Worm (Caenorhabditis elegans) whole organism, young adult: ENCODE results near the gene C25H3.15.

Experiments
- B0261.1 ChIP-seq: sonication (generic microtip); optimal IDR thresholded peaks from 2 replicates; lab custom pipeline; 2016; ENCODE audit warnings: mild to moderate bottlenecking, missing genetic modification characterization, moderate library complexity, missing compliant biosample characterization
- B0336.3 ChIP-seq: fragments of 200-800 bp; sonication (Bioruptor generic); IDR thresholded peaks from 2 replicates; pipeline ENCODE4 v1.3.6; 2022; ENCODE audit warnings: missing genetic modification characterization, missing compliant biosample characterization
- F10E7.11 ChIP-seq: sonication (generic microtip); optimal IDR thresholded peaks from 2 replicates; lab custom pipeline; 2017; ENCODE audit warnings: mild to moderate bottlenecking, missing genetic modification characterization, moderate library complexity, missing compliant biosample characterization
- F39B2.1 ChIP-seq: fragments of 200-800 bp; sonication (Bioruptor generic); IDR thresholded peaks from 2 replicates; pipeline ENCODE4 v1.3.6; 2022; ENCODE audit warnings: missing genetic modification reagents, missing genetic modification characterization, missing compliant biosample characterization
- K11D2.4 ChIP-seq: fragments of 200-800 bp; sonication (Bioruptor generic); IDR thresholded peaks from 2 replicates; pipeline ENCODE4 v1.3.6; 2022; ENCODE audit warnings: missing genetic modification reagents, missing genetic modification characterization, missing compliant biosample characterization
- T07F8.4 ChIP-seq: sonication (generic microtip); optimal IDR thresholded peaks from 2 replicates; lab custom pipeline; 2016; ENCODE audit warnings: mild to moderate bottlenecking, missing genetic modification characterization, moderate library complexity, missing compliant biosample characterization
- akir-1 ChIP-seq: fragments of 200-800 bp; sonication (Bioruptor generic); optimal IDR thresholded peaks from 2 replicates; lab custom pipeline; 2018; ENCODE audit warnings: mild to moderate bottlenecking, missing genetic modification characterization, moderate library complexity, missing compliant biosample characterization
- aptf-3 ChIP-seq: fragments of 200-800 bp; sonication (Bioruptor generic); IDR thresholded peaks from 2 replicates; pipeline ENCODE4 v1.3.6; 2022; ENCODE audit warnings: missing genetic modification characterization, missing compliant biosample characterization
- atf-7 ChIP-seq: sonication (generic microtip); optimal IDR thresholded peaks from 2 replicates; lab custom pipeline; 2017; ENCODE audit warnings: mild to moderate bottlenecking, missing genetic modification characterization, missing compliant biosample characterization
- attf-3 ChIP-seq: fragments of 200-800 bp; sonication (Bioruptor generic); conservative IDR thresholded peaks from 2 replicates; pipeline ENCODE4 v1.3.6; 2022; ENCODE audit warnings: missing genetic modification reagents, missing genetic modification characterization, missing compliant biosample characterization
- bed-2 ChIP-seq: fragments of 200-800 bp; sonication (Bioruptor generic); IDR thresholded peaks from 2 replicates; pipeline ENCODE4 v1.3.6; 2022; ENCODE audit warnings: missing genetic modification reagents, missing genetic modification characterization, missing compliant biosample characterization
- ccch-3 ChIP-seq: fragments of 200-800 bp; sonication (Bioruptor generic); optimal IDR thresholded peaks from 2 replicates; lab custom pipeline; 2018; ENCODE audit warnings: mild to moderate bottlenecking, missing genetic modification characterization, missing compliant biosample characterization
- cebp-1 ChIP-seq, 2 experiments: fragments of 200-800 bp in 1 of 2; sonication (Bioruptor generic) in 1 of 2; sonication (generic microtip) in 1 of 2; IDR thresholded peaks in 1 of 2; optimal IDR thresholded peaks in 1 of 2; 2 replicates each; pipeline versions ENCODE4 v1.3.6 to Lab custom; 2017 to 2022; ENCODE audit warnings: missing compliant biosample characterization in 2 of 2, missing genetic modification characterization in 2 of 2, mild to moderate bottlenecking in 1 of 2, missing genetic modification reagents in 1 of 2, moderate library complexity in 1 of 2
- ceh-100 ChIP-seq: fragments of 200-800 bp; sonication (Bioruptor generic); IDR thresholded peaks from 2 replicates; pipeline ENCODE4 v1.3.6; 2022; ENCODE audit warnings: missing genetic modification reagents, missing genetic modification characterization, missing compliant biosample characterization
- chd-7 ChIP-seq: sonication (generic microtip); optimal IDR thresholded peaks from 2 replicates; lab custom pipeline; 2016; ENCODE audit warnings: mild to moderate bottlenecking, missing genetic modification characterization, moderate library complexity, missing compliant biosample characterization
- die-1 ChIP-seq: sonication (generic microtip); optimal IDR thresholded peaks from 2 replicates; lab custom pipeline; 2016; ENCODE audit warnings: missing genotype, mild to moderate bottlenecking, missing genetic modification characterization, missing compliant biosample characterization
- dpff-1 ChIP-seq: sonication (generic microtip); optimal IDR thresholded peaks from 2 replicates; lab custom pipeline; 2017; ENCODE audit warnings: mild to moderate bottlenecking, missing genetic modification characterization, missing compliant biosample characterization
- dpl-1 ChIP-seq: fragments of 150-350 bp; optimal IDR thresholded peaks from 2 replicates; lab custom pipeline; 2014; ENCODE audit warnings: missing biosample characterization, missing genetic modification reagents, missing genetic modification characterization
- ets-4 ChIP-seq: fragments of 200-800 bp; sonication (Bioruptor generic); optimal IDR thresholded peaks from 2 replicates; lab custom pipeline; 2018; ENCODE audit warnings: mild to moderate bottlenecking, missing genetic modification characterization, missing compliant biosample characterization
- gei-17 ChIP-seq: fragments of 200-800 bp; sonication (Bioruptor generic); optimal IDR thresholded peaks from 2 replicates; lab custom pipeline; 2018; ENCODE audit warnings: mild to moderate bottlenecking, missing genetic modification characterization, missing compliant biosample characterization
- him-1 ChIP-seq: sonication (generic microtip); optimal IDR thresholded peaks from 2 replicates; lab custom pipeline; 2016; ENCODE audit warnings: missing genotype, missing genetic modification reagents, missing genetic modification characterization, missing compliant biosample characterization
- hlh-26 ChIP-seq: fragments of 200-800 bp; sonication (Bioruptor generic); conservative IDR thresholded peaks from 2 replicates; pipeline ENCODE4 v1.3.6; 2022; ENCODE audit warnings: missing genetic modification reagents, missing genetic modification characterization, missing compliant biosample characterization
- hmg-1.2 ChIP-seq: fragments of 200-800 bp; sonication (Bioruptor generic); IDR thresholded peaks from 2 replicates; pipeline ENCODE4 v1.3.6; 2022; ENCODE audit warnings: missing genetic modification reagents, missing genetic modification characterization, missing compliant biosample characterization
- let-526 ChIP-seq: fragments of 200-800 bp; sonication (Bioruptor generic); IDR thresholded peaks from 2 replicates; pipeline ENCODE4 v1.3.6; 2022; ENCODE audit warnings: missing genetic modification reagents, missing genetic modification characterization, missing compliant biosample characterization
- lin-40 ChIP-seq: sonication (generic microtip); optimal IDR thresholded peaks from 2 replicates; lab custom pipeline; 2016; ENCODE audit warnings: missing genetic modification characterization, mild to moderate bottlenecking, missing compliant biosample characterization, missing genotype, missing genetic modification reagents
- madf-10 ChIP-seq: sonication (generic microtip); optimal IDR thresholded peaks from 2 replicates; lab custom pipeline; 2016; ENCODE audit warnings: mild to moderate bottlenecking, missing genetic modification characterization, missing compliant biosample characterization
- madf-3 ChIP-seq: fragments of 200-800 bp; sonication (Bioruptor generic); IDR thresholded peaks from 2 replicates; pipeline ENCODE4 v1.3.6; 2022; ENCODE audit warnings: missing genetic modification reagents, missing genetic modification characterization, missing compliant biosample characterization
- madf-8 ChIP-seq: fragments of 200-800 bp; sonication (Bioruptor generic); conservative IDR thresholded peaks from 2 replicates; pipeline ENCODE4 v1.3.6; 2022; ENCODE audit warnings: missing genetic modification reagents, missing genetic modification characterization, missing compliant biosample characterization
- mcd-1 ChIP-seq: fragments of 200-800 bp; sonication (Bioruptor generic); IDR thresholded peaks from 2 replicates; pipeline ENCODE4 v1.3.6; 2022; ENCODE audit warnings: missing genetic modification reagents, missing genetic modification characterization, missing compliant biosample characterization
- mel-28 ChIP-seq: sonication (generic microtip); optimal IDR thresholded peaks from 2 replicates; lab custom pipeline; 2016; ENCODE audit warnings: borderline replicate concordance, mild to moderate bottlenecking, missing genetic modification characterization, missing compliant biosample characterization
- mxl-1 ChIP-seq: sonication (generic microtip); optimal IDR thresholded peaks from 2 replicates; lab custom pipeline; 2016; ENCODE audit warnings: missing genetic modification characterization, missing compliant biosample characterization
- nhr-120 ChIP-seq: fragments of 200-800 bp; sonication (Bioruptor generic); IDR thresholded peaks from 2 replicates; pipeline ENCODE4 v1.3.6; 2022; ENCODE audit warnings: missing genetic modification characterization, missing compliant biosample characterization
- nhr-179 ChIP-seq: sonication (generic microtip); optimal IDR thresholded peaks from 2 replicates; lab custom pipeline; 2016; ENCODE audit warnings: mild to moderate bottlenecking, missing genetic modification characterization, missing compliant biosample characterization
- nhr-27 ChIP-seq: fragments of 200-800 bp; sonication (Bioruptor generic); optimal IDR thresholded peaks from 2 replicates; lab custom pipeline; 2018; ENCODE audit warnings: mild to moderate bottlenecking, missing genetic modification characterization, moderate library complexity, missing compliant biosample characterization
- nhr-90 ChIP-seq: sonication (generic microtip); optimal IDR thresholded peaks from 2 replicates; lab custom pipeline; 2016; ENCODE audit warnings: missing genotype, mild to moderate bottlenecking, missing genetic modification characterization, missing compliant biosample characterization
- rcor-1 ChIP-seq: fragments of 200-800 bp; sonication (Bioruptor generic); IDR thresholded peaks from 2 replicates; pipeline ENCODE4 v1.3.6; 2022; ENCODE audit warnings: missing genetic modification reagents, missing genetic modification characterization, missing compliant biosample characterization
- sea-2 ChIP-seq: fragments of 200-800 bp; sonication (Bioruptor generic); IDR thresholded peaks from 2 replicates; pipeline ENCODE4 v1.3.6; 2022; ENCODE audit warnings: missing genetic modification characterization, missing compliant biosample characterization
- snpc-3.4 ChIP-seq: sonication (generic microtip); optimal IDR thresholded peaks from 2 replicates; lab custom pipeline; 2017; ENCODE audit warnings: missing genetic modification characterization, mild to moderate bottlenecking, missing compliant biosample characterization, antibody characterized with exemption, moderate library complexity, missing genotype, missing genetic modification reagents
- somi-1 ChIP-seq: fragments of 200-800 bp; sonication (Bioruptor generic); optimal IDR thresholded peaks from 2 replicates; lab custom pipeline; 2018; ENCODE audit warnings: mild to moderate bottlenecking, missing genetic modification characterization, missing compliant biosample characterization
- tbp1 ChIP-seq: fragments of 200-800 bp; sonication (Bioruptor generic); optimal IDR thresholded peaks from 2 replicates; lab custom pipeline; 2018; ENCODE audit warnings: mild to moderate bottlenecking, missing genetic modification characterization, missing compliant biosample characterization
- unc-130 ChIP-seq: sonication (generic microtip); optimal IDR thresholded peaks from 2 replicates; lab custom pipeline; 2016; ENCODE audit warnings: missing genetic modification reagents, missing genetic modification characterization, missing compliant biosample characterization
- xnd-1 ChIP-seq: sonication (generic microtip); optimal IDR thresholded peaks from 2 replicates; lab custom pipeline; 2016; ENCODE audit warnings: missing genotype, missing genetic modification reagents, missing genetic modification characterization, missing compliant biosample characterization
- zfh-2 ChIP-seq: fragments of 200-800 bp; sonication (Bioruptor generic); conservative IDR thresholded peaks from 2 replicates; pipeline ENCODE4 v1.3.6; 2022; ENCODE audit warnings: missing genetic modification reagents, missing genetic modification characterization, missing compliant biosample characterization
- ztf-18 ChIP-seq: sonication (generic microtip); optimal IDR thresholded peaks from 2 replicates; lab custom pipeline; 2016; ENCODE audit warnings: missing genotype, mild to moderate bottlenecking, missing genetic modification characterization, missing compliant biosample characterization
- ztf-6 ChIP-seq: fragments of 200-800 bp; sonication (Bioruptor generic); IDR thresholded peaks from 2 replicates; pipeline ENCODE4 v1.3.6; 2022; ENCODE audit warnings: missing genetic modification reagents, missing genetic modification characterization, missing compliant biosample characterization

C25H3.15 gene

ce11 chrII:5669580-5669979 is 4.5 kb downstream of the C25H3.15 start, which contains the start of gene C25H3.17:
Gene C25H3.17 (minus strand): TSS chrII:5669680.
- no peak for TF ChIP-seq chd-7 (tag; lab: Kevin White, UChicago)
- no peak for TF ChIP-seq cebp-1 (GFP tag; IDR thresholded peaks at IDR 0.05; lab: Robert Waterston, UW)
- TF ChIP-seq cebp-1 (tag; optimal IDR thresholded peaks at IDR 0.05; lab: Kevin White, UChicago), result no peak
- TF ChIP-seq zfh-2 (GFP tag; lab: Robert Waterston, UW), result no peak
- TF ChIP-seq F39B2.1 (GFP tag; lab: Robert Waterston, UW), result no peak
- TF ChIP-seq mxl-1 (tag; lab: Kevin White, UChicago), result no peak
- no peak for TF ChIP-seq K11D2.4 (GFP tag; lab: Robert Waterston, UW)
- no peak for TF ChIP-seq ceh-100 (GFP tag; lab: Robert Waterston, UW)
- no peak for TF ChIP-seq lin-40 (tag; lab: Kevin White, UChicago)
- TF ChIP-seq T07F8.4 (tag; lab: Kevin White, UChicago), result no peak
- no peak for TF ChIP-seq unc-130 (GFP tag; lab: Kevin White, UChicago)
- TF ChIP-seq ccch-3, result no peak
- TF ChIP-seq bed-2 (GFP tag; lab: Robert Waterston, UW), result no peak

DNA sequence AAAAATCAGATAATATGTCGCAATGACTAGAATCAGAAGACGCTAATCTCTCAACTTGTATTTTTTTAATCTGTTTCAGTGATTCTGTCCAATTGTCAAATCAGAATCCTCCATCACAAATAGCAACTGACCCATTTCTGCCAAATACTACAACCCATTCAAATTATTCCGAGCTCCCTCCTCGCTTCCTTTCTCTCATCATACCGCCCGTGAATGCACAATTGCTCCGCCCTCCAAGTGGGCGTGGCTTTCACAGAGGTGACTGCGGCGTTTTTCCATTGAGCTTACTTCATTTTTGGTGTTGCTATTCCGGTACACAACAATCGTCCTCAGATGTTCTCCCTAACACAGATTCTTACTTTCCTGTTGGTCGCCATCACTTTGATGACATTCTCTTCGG is 15.6 kb downstream of the C25H3.15 start, which contains the start of gene flp-27:
flp-27 (plus strand) TSS at position 301 of the 400 bp plus-strand sequence.
- TF ChIP-seq hlh-26 (GFP tag; lab: Robert Waterston, UW) (no peak), F39B2.1 (GFP tag; lab: Robert Waterston, UW) (no peak), mel-28 (tag; lab: Kevin White, UChicago) (no peak), somi-1 (GFP tag; lab: Kevin White, UChicago) (no peak), cebp-1 (GFP tag; IDR thresholded peaks at IDR 0.05; lab: Robert Waterston, UW) (no peak), cebp-1 (tag; optimal IDR thresholded peaks at IDR 0.05; lab: Kevin White, UChicago) (no peak), madf-8 (GFP tag; lab: Robert Waterston, UW) (no peak)
- TF ChIP-seq, all 124 proteins: peak for 0

DNA sequence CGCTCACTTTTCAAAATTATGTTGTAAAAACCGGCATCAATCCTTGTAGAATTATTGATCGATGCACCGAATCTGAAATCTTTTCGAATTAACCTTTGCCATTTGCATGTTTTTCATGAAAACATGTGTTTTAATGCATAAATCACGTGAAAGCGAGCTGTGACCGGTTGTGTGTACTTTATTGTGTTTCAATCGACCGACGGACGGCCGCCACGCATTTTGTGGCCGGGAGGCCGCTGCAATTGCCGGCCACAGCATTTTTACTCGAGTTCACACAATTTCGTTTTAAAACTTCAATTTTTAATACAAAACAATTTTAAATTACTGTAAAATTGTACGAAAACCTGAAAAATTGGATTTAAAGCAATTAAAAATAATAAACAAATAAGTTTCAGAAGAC is 23.8 kb downstream of the C25H3.15 start, which contains the start of gene C25H3.11:
C25H3.11 (minus strand) TSS at position 82 of the 400 bp plus-strand sequence.
- TF ChIP-seq snpc-3.4 (tag; lab: Kevin White, UChicago), result no peak
- TF ChIP-seq atf-7 (tag; lab: Kevin White, UChicago), result no peak
- TF ChIP-seq nhr-27 (tag; lab: Kevin White, UChicago), result no peak
- no peak for TF ChIP-seq nhr-179
- TF ChIP-seq mxl-1 (tag; lab: Kevin White, UChicago), result no peak
- no peak for TF ChIP-seq nhr-120 (GFP tag; lab: Robert Waterston, UW)
- no peak for TF ChIP-seq mcd-1 (GFP tag; lab: Robert Waterston, UW)
- TF ChIP-seq tbp1, result peak; percentile 41
- TF ChIP-seq F10E7.11, result no peak
- TF ChIP-seq die-1 (tag; lab: Kevin White, UChicago), result no peak
- no peak for TF ChIP-seq ztf-6
- no peak for TF ChIP-seq akir-1 (GFP tag; lab: Kevin White, UChicago)
- TF ChIP-seq him-1 (tag; lab: Kevin White, UChicago), result no peak
- no peak for TF ChIP-seq sea-2
- TF ChIP-seq gei-17 (GFP tag; lab: Kevin White, UChicago), result no peak
- TF ChIP-seq hmg-1.2, result 0 out of 2 replicates have a peak, but pooled peaks have one; percentile 19
- peak; percentile 15 for TF ChIP-seq ztf-18
- TF ChIP-seq xnd-1, result no peak
- no peak for TF ChIP-seq let-526 (GFP tag; lab: Robert Waterston, UW)
- peak; percentile 31 for TF ChIP-seq B0336.3 (GFP tag; lab: Robert Waterston, UW)
- TF ChIP-seq somi-1 (GFP tag; lab: Kevin White, UChicago), result no peak
- TF ChIP-seq madf-10 (tag; lab: Kevin White, UChicago), result peak; percentile 10
- no peak for TF ChIP-seq attf-3
- TF ChIP-seq aptf-3 (GFP tag; lab: Robert Waterston, UW), result no peak
- TF ChIP-seq dpl-1 (GFP tag; lab: Kevin White, UChicago), result no peak
- no peak for TF ChIP-seq rcor-1 (GFP tag; lab: Robert Waterston, UW)
- no peak for TF ChIP-seq ceh-100 (GFP tag; lab: Robert Waterston, UW)
- no peak for TF ChIP-seq B0261.1 (tag; lab: Kevin White, UChicago)
- no peak for TF ChIP-seq T07F8.4 (tag; lab: Kevin White, UChicago)
- no peak for TF ChIP-seq dpff-1 (tag; lab: Kevin White, UChicago)
- TF ChIP-seq nhr-90 (tag; lab: Kevin White, UChicago), result no peak
- TF ChIP-seq ets-4 (GFP tag; lab: Kevin White, UChicago), result no peak
- no peak for TF ChIP-seq madf-3
